ENCODE assay signal across 8 worm cellular contexts in genomic region chrII:8927253-8927791, ce11.
TF ChIP-seq lines count a peak whose summit lies in the region.

Gene cct-2 (plus strand): TSS chrII:8927741.

TF ChIP-seq in whole organism, L1 larva, 84 proteins besides CTCF, POLR2A, EP300 and RAD21 (continued from another document and continues in another):
- peak; percentile 69 for TF ChIP-seq lin-14 (GFP tag; optimal IDR thresholded peaks at IDR 0.05; lab: Kevin White, UChicago)
- TF ChIP-seq snpc-4 (tag; optimal IDR thresholded peaks at IDR 0.05; lab: Kevin White, UChicago): no peak
- no peak for TF ChIP-seq ceh-8 (GFP tag; optimal IDR thresholded peaks at IDR 0.05; lab: Kevin White, UChicago)
- peak; percentile 50 for TF ChIP-seq xbp-1 (tag; optimal IDR thresholded peaks at IDR 0.05; lab: Kevin White, UChicago)
- peak in 1 of 3 experiments; percentile 23 for TF ChIP-seq ceh-82 (tag; optimal IDR thresholded peaks at IDR 0.05; lab: Kevin White, UChicago)
- TF ChIP-seq sup-37 (GFP tag; optimal IDR thresholded peaks at IDR 0.05; lab: Kevin White, UChicago): no peak
- peak; percentile 3 for TF ChIP-seq unc-130 (tag; optimal IDR thresholded peaks at IDR 0.05; lab: Kevin White, UChicago)
- TF ChIP-seq zip-4 (GFP tag; optimal IDR thresholded peaks at IDR 0.05; lab: Kevin White, UChicago): no peak
- peak in 1 of 6 experiments; percentile 35 for TF ChIP-seq elt-3 (tag; optimal IDR thresholded peaks at IDR 0.05; lab: Kevin White, UChicago)
- no peak for TF ChIP-seq isw-1 (GFP tag; IDR thresholded peaks at IDR 0.05; lab: Robert Waterston, UW)
- peak; percentile 70 for TF ChIP-seq C16A3.4 (tag; optimal IDR thresholded peaks at IDR 0.05; lab: Kevin White, UChicago)
- peak; percentile 64 for TF ChIP-seq lir-3 (tag; optimal IDR thresholded peaks at IDR 0.05; lab: Kevin White, UChicago; ENCODE audit: poor library complexity)
- no peak for TF ChIP-seq pax-3 (tag; optimal IDR thresholded peaks at IDR 0.05; lab: Kevin White, UChicago)
- no peak for TF ChIP-seq nhr-77 (tag; optimal IDR thresholded peaks at IDR 0.05; lab: Kevin White, UChicago)
- peak; percentile 38 for TF ChIP-seq nhr-47 (tag; optimal IDR thresholded peaks at IDR 0.05; lab: Kevin White, UChicago)
- TF ChIP-seq blmp-1 (tag; optimal IDR thresholded peaks at IDR 0.05; lab: Kevin White, UChicago): peak; percentile 63

TF ChIP-seq in whole organism, L2 larva, 48 proteins besides CTCF, POLR2A, EP300 and RAD21 (continued from another document):
- TF ChIP-seq unc-55 (GFP tag; optimal IDR thresholded peaks at IDR 0.05; lab: Kevin White, UChicago) (peak; percentile 64), lin-13 (GFP tag; optimal IDR thresholded peaks at IDR 0.05; lab: Kevin White, UChicago) (peak; percentile 38), nhr-21 (tag; optimal IDR thresholded peaks at IDR 0.05; lab: Kevin White, UChicago) (no peak)

TF ChIP-seq in whole organism, L3 larva, 47 proteins besides CTCF, POLR2A, EP300 and RAD21 (continued from another document):
- TF ChIP-seq eor-1 (tag; optimal IDR thresholded peaks at IDR 0.05; lab: Kevin White, UChicago) (no peak), nfya-1 (tag; optimal IDR thresholded peaks at IDR 0.05; lab: Kevin White, UChicago; ENCODE audit: insufficient read depth) (peak; percentile 65)

TF ChIP-seq in whole organism, L4 larva, 104 proteins besides CTCF, POLR2A, EP300 and RAD21 (continued from another document):
- TF ChIP-seq lsy-2 (tag; optimal IDR thresholded peaks at IDR 0.05; lab: Kevin White, UChicago) (peak in 1 of 2 experiments; percentile 66), Y5F2A.4 (GFP tag; optimal IDR thresholded peaks at IDR 0.05; lab: Kevin White, UChicago) (no peak), nhr-42 (GFP tag; IDR thresholded peaks at IDR 0.05; lab: Robert Waterston, UW) (no peak), skn-1 (tag; optimal IDR thresholded peaks at IDR 0.05; lab: Kevin White, UChicago) (no peak), F26F4.8 (GFP tag; conservative IDR thresholded peaks at IDR 0.05; lab: Robert Waterston, UW) (no peak), mep-1 (tag; optimal IDR thresholded peaks at IDR 0.05; lab: Kevin White, UChicago) (peak; percentile 54), ama-1 (optimal IDR thresholded peaks at IDR 0.05; lab: Kevin White, UChicago) (peak; percentile 10), ceh-44 (GFP tag; IDR thresholded peaks at IDR 0.05; lab: Robert Waterston, UW) (0 out of 2 replicates have a peak, but pooled peaks have one; percentile 9), pqm-1 (tag; optimal IDR thresholded peaks at IDR 0.05; lab: Kevin White, UChicago) (no peak), ZK337.2 (GFP tag; IDR thresholded peaks at IDR 0.05; lab: Robert Waterston, UW) (no peak), ztf-7 (tag; optimal IDR thresholded peaks at IDR 0.05; lab: Kevin White, UChicago) (no peak), hmg-1.1 (GFP tag; IDR thresholded peaks at IDR 0.05; lab: Robert Waterston, UW) (peak; percentile 51; the same call in 1 of the 2 replicates), madf-5 (GFP tag; IDR thresholded peaks at IDR 0.05; lab: Robert Waterston, UW) (no peak), dve-1 (tag; optimal IDR thresholded peaks at IDR 0.05; lab: Kevin White, UChicago; ENCODE audit: insufficient read depth) (peak; percentile 9), dpl-1 (GFP tag; optimal IDR thresholded peaks at IDR 0.05; lab: Kevin White, UChicago) (peak; percentile 42), hlh-30 (tag; optimal IDR thresholded peaks at IDR 0.05; lab: Kevin White, UChicago; ENCODE audit: insufficient read depth) (peak; percentile 16), hif-1 (tag; optimal IDR thresholded peaks at IDR 0.05; lab: Kevin White, UChicago) (peak in 1 of 2 experiments; percentile 54), nhr-25 (tag; optimal IDR thresholded peaks at IDR 0.05; lab: Kevin White, UChicago; ENCODE audit: borderline replicate concordance, insufficient read depth) (no peak), lin-13 (GFP tag; optimal IDR thresholded peaks at IDR 0.05; lab: Kevin White, UChicago) (no peak)

TF ChIP-seq in whole organism, early embryonic, 17 proteins besides CTCF, POLR2A, EP300 and RAD21 (continued from another document):
- TF ChIP-seq ets-7 (tag; optimal IDR thresholded peaks at IDR 0.05; lab: Kevin White, UChicago): peak; percentile 25
- no peak for TF ChIP-seq tbx-11 (GFP tag; IDR thresholded peaks at IDR 0.05; lab: Robert Waterston, UW)

TF ChIP-seq in whole organism, late embryonic, 69 proteins besides CTCF, POLR2A, EP300 and RAD21 (continued from another document):
- TF ChIP-seq pax-1 (tag; optimal IDR thresholded peaks at IDR 0.05; lab: Kevin White, UChicago) (no peak), ceh-34 (tag; optimal IDR thresholded peaks at IDR 0.05; lab: Kevin White, UChicago) (peak; percentile 20), tbx-2 (tag; optimal IDR thresholded peaks at IDR 0.05; lab: Kevin White, UChicago) (peak; percentile 63), K02D7.2 (tag; optimal IDR thresholded peaks at IDR 0.05; lab: Kevin White, UChicago) (no peak), ceh-22 (tag; optimal IDR thresholded peaks at IDR 0.05; lab: Kevin White, UChicago) (no peak), pha-4 (tag; optimal IDR thresholded peaks at IDR 0.05; lab: Kevin White, UChicago) (no peak), ceh-31 (tag; optimal IDR thresholded peaks at IDR 0.05; lab: Kevin White, UChicago) (peak; percentile 86), pqm-1 (tag; optimal IDR thresholded peaks at IDR 0.05; lab: Kevin White, UChicago) (no peak), ets-4 (tag; optimal IDR thresholded peaks at IDR 0.05; lab: Kevin White, UChicago) (peak; percentile 59), fkh-6 (tag; optimal IDR thresholded peaks at IDR 0.05; lab: Kevin White, UChicago) (peak; percentile 26), tbx-7 (tag; optimal IDR thresholded peaks at IDR 0.05; lab: Kevin White, UChicago) (peak; percentile 70), gmeb-2 (tag; optimal IDR thresholded peaks at IDR 0.05; lab: Kevin White, UChicago) (no peak), pat-9 (tag; optimal IDR thresholded peaks at IDR 0.05; lab: Kevin White, UChicago) (no peak), ceh-9 (tag; optimal IDR thresholded peaks at IDR 0.05; lab: Kevin White, UChicago) (no peak), elt-2 (tag; optimal IDR thresholded peaks at IDR 0.05; lab: Kevin White, UChicago) (peak; percentile 17), dve-1 (tag; optimal IDR thresholded peaks at IDR 0.05; lab: Kevin White, UChicago) (no peak), pros-1 (tag; optimal IDR thresholded peaks at IDR 0.05; lab: Kevin White, UChicago) (no peak), ztf-16 (tag; optimal IDR thresholded peaks at IDR 0.05; lab: Kevin White, UChicago) (peak; percentile 2), ahr-1 (tag; optimal IDR thresholded peaks at IDR 0.05; lab: Kevin White, UChicago) (no peak), eyg-1 (tag; optimal IDR thresholded peaks at IDR 0.05; lab: Kevin White, UChicago) (no peak), pag-3 (tag; optimal IDR thresholded peaks at IDR 0.05; lab: Kevin White, UChicago; ENCODE audit: borderline replicate concordance) (no peak)
TF ChIP-seq in whole organism, late embryonic: peak in this region for 13.

TF ChIP-seq in whole organism, mixed stage, embryonic, 35 proteins besides CTCF, POLR2A, EP300 and RAD21 (continued from another document):
- TF ChIP-seq zip-8 (tag; optimal IDR thresholded peaks at IDR 0.05; lab: Kevin White, UChicago): no peak
- no peak for TF ChIP-seq lin-13 (tag; optimal IDR thresholded peaks at IDR 0.05; lab: Kevin White, UChicago)
- no peak for TF ChIP-seq ceh-83 (GFP tag; optimal IDR thresholded peaks at IDR 0.05; lab: Kevin White, UChicago)
- no peak for TF ChIP-seq flh-1 (GFP tag; optimal IDR thresholded peaks at IDR 0.05; lab: Kevin White, UChicago)
- TF ChIP-seq unc-39 (tag; optimal IDR thresholded peaks at IDR 0.05; lab: Kevin White, UChicago): no peak
- no peak for TF ChIP-seq nhr-76 (tag; optimal IDR thresholded peaks at IDR 0.05; lab: Kevin White, UChicago)
- no peak for TF ChIP-seq unc-120 (tag; optimal IDR thresholded peaks at IDR 0.05; lab: Kevin White, UChicago; ENCODE audit: poor library complexity, severe bottlenecking)
- no peak for TF ChIP-seq unc-62 (GFP tag; optimal IDR thresholded peaks at IDR 0.05; lab: Kevin White, UChicago)
- no peak for TF ChIP-seq ceh-39 (tag; optimal IDR thresholded peaks at IDR 0.05; lab: Kevin White, UChicago)
- no peak for TF ChIP-seq mab-5 (tag; optimal IDR thresholded peaks at IDR 0.05; lab: Kevin White, UChicago)
- peak; percentile 32 for TF ChIP-seq nhr-237 (tag; optimal IDR thresholded peaks at IDR 0.05; lab: Kevin White, UChicago)
- no peak for TF ChIP-seq drap-1 (GFP tag; optimal IDR thresholded peaks at IDR 0.05; lab: Kevin White, UChicago)
- TF ChIP-seq tbx-8 (GFP tag; optimal IDR thresholded peaks at IDR 0.05; lab: Kevin White, UChicago): no peak
- no peak for TF ChIP-seq nhr-12 (tag; optimal IDR thresholded peaks at IDR 0.05; lab: Kevin White, UChicago)
- no peak for TF ChIP-seq ham-2 (GFP tag; optimal IDR thresholded peaks at IDR 0.05; lab: Kevin White, UChicago)
- TF ChIP-seq mep-1 (tag; optimal IDR thresholded peaks at IDR 0.05; lab: Kevin White, UChicago): peak; percentile 22

TF ChIP-seq in whole organism, young adult, 124 proteins besides CTCF, POLR2A, EP300 and RAD21 (continued from another document):
- TF ChIP-seq egl-44 (GFP tag; IDR thresholded peaks at IDR 0.05; lab: Robert Waterston, UW): no peak
- peak; percentile 69 for TF ChIP-seq mcd-1 (GFP tag; IDR thresholded peaks at IDR 0.05; lab: Robert Waterston, UW)
- no peak for TF ChIP-seq lsy-27 (tag; optimal IDR thresholded peaks at IDR 0.05; lab: Kevin White, UChicago; ENCODE audit: borderline replicate concordance, insufficient read depth)
- peak; percentile 2 for TF ChIP-seq lin-54 (GFP tag; optimal IDR thresholded peaks at IDR 0.05; lab: Kevin White, UChicago)
- TF ChIP-seq mel-28 (tag; optimal IDR thresholded peaks at IDR 0.05; lab: Kevin White, UChicago; ENCODE audit: borderline replicate concordance): no peak
- no peak for TF ChIP-seq madf-10 (tag; optimal IDR thresholded peaks at IDR 0.05; lab: Kevin White, UChicago)
- TF ChIP-seq ztf-22 (GFP tag; optimal IDR thresholded peaks at IDR 0.05; lab: Kevin White, UChicago): no peak
- TF ChIP-seq nfya-2 (GFP tag; IDR thresholded peaks at IDR 0.05; lab: Robert Waterston, UW): no peak
- TF ChIP-seq hmg-1.2 (GFP tag; IDR thresholded peaks at IDR 0.05; lab: Robert Waterston, UW): peak; percentile 14; the same call in 1 of the 2 replicates
- TF ChIP-seq ZK185.1 (tag; optimal IDR thresholded peaks at IDR 0.05; lab: Kevin White, UChicago; ENCODE audit: poor library complexity, severe bottlenecking): peak; percentile 59
- peak; percentile 39 for TF ChIP-seq attf-5 (GFP tag; optimal IDR thresholded peaks at IDR 0.05; lab: Kevin White, UChicago)
- no peak for TF ChIP-seq egl-18 (GFP tag; IDR thresholded peaks at IDR 0.05; lab: Robert Waterston, UW)
- peak; percentile 1 for TF ChIP-seq him-1 (tag; optimal IDR thresholded peaks at IDR 0.05; lab: Kevin White, UChicago)
- TF ChIP-seq madf-8 (GFP tag; conservative IDR thresholded peaks at IDR 0.05; lab: Robert Waterston, UW): 0 out of 2 replicates have a peak, but pooled peaks have one; percentile 17
- TF ChIP-seq aptf-2 (GFP tag; conservative IDR thresholded peaks at IDR 0.05; lab: Robert Waterston, UW): no peak
- TF ChIP-seq snpc-3.4 (tag; optimal IDR thresholded peaks at IDR 0.05; lab: Kevin White, UChicago): peak; percentile 19
- no peak for TF ChIP-seq let-607 (tag; optimal IDR thresholded peaks at IDR 0.05; lab: Kevin White, UChicago)
- TF ChIP-seq hlh-26 (GFP tag; conservative IDR thresholded peaks at IDR 0.05; lab: Robert Waterston, UW): no peak
- no peak for TF ChIP-seq D2030.7 (GFP tag; IDR thresholded peaks at IDR 0.05; lab: Robert Waterston, UW)
- no peak for TF ChIP-seq ztf-6 (GFP tag; IDR thresholded peaks at IDR 0.05; lab: Robert Waterston, UW)
- no peak for TF ChIP-seq K12H6.12 (tag; optimal IDR thresholded peaks at IDR 0.05; lab: Kevin White, UChicago)
- TF ChIP-seq madf-6 (GFP tag; IDR thresholded peaks at IDR 0.05; lab: Robert Waterston, UW): peak; percentile 32; the same call in 1 of the 2 replicates
- no peak for TF ChIP-seq xnd-1 (tag; optimal IDR thresholded peaks at IDR 0.05; lab: Kevin White, UChicago)
- no peak for TF ChIP-seq Y95B8A.8 (GFP tag; IDR thresholded peaks at IDR 0.05; lab: Robert Waterston, UW)
- TF ChIP-seq F57A8.1 (GFP tag; optimal IDR thresholded peaks at IDR 0.05; lab: Kevin White, UChicago): no peak
- no peak for TF ChIP-seq B0019.2 (GFP tag; conservative IDR thresholded peaks at IDR 0.05; lab: Robert Waterston, UW)
- no peak for TF ChIP-seq ekl-4 (GFP tag; IDR thresholded peaks at IDR 0.05; lab: Robert Waterston, UW)
- TF ChIP-seq nfyb-1 (GFP tag; IDR thresholded peaks at IDR 0.05; lab: Robert Waterston, UW): no peak
- TF ChIP-seq cebp-1 (GFP tag; IDR thresholded peaks at IDR 0.05; lab: Robert Waterston, UW): no peak
- no peak for TF ChIP-seq cebp-1 (tag; optimal IDR thresholded peaks at IDR 0.05; lab: Kevin White, UChicago)
- peak; percentile 69; the same call in 1 of the 2 replicates for TF ChIP-seq hsf-1 (GFP tag; IDR thresholded peaks at IDR 0.05; lab: Robert Waterston, UW)
- TF ChIP-seq lin-40 (tag; optimal IDR thresholded peaks at IDR 0.05; lab: Kevin White, UChicago): no peak
- TF ChIP-seq unc-130 (GFP tag; optimal IDR thresholded peaks at IDR 0.05; lab: Kevin White, UChicago): no peak
- TF ChIP-seq ets-4 (GFP tag; optimal IDR thresholded peaks at IDR 0.05; lab: Kevin White, UChicago): no peak
- TF ChIP-seq ztf-3 (GFP tag; optimal IDR thresholded peaks at IDR 0.05; lab: Kevin White, UChicago): no peak
- TF ChIP-seq lsl-1 (GFP tag; optimal IDR thresholded peaks at IDR 0.05; lab: Kevin White, UChicago): peak; percentile 1
- TF ChIP-seq F39B2.1 (GFP tag; IDR thresholded peaks at IDR 0.05; lab: Robert Waterston, UW): no peak
- TF ChIP-seq snpc-4 (GFP tag; optimal IDR thresholded peaks at IDR 0.05; lab: Kevin White, UChicago): no peak
- TF ChIP-seq snpc-4 (tag; optimal IDR thresholded peaks at IDR 0.05; lab: Kevin White, UChicago): peak in 1 of 4 experiments; percentile 59
- TF ChIP-seq F49E8.2 (tag; optimal IDR thresholded peaks at IDR 0.05; lab: Kevin White, UChicago; ENCODE audit: insufficient read depth): peak; percentile 7
- no peak for TF ChIP-seq rcor-1 (GFP tag; IDR thresholded peaks at IDR 0.05; lab: Robert Waterston, UW)
- no peak for TF ChIP-seq ama-1 (optimal IDR thresholded peaks at IDR 0.05; lab: Kevin White, UChicago)
- TF ChIP-seq ama-1 (GFP tag; optimal IDR thresholded peaks at IDR 0.05; lab: Kevin White, UChicago): no peak
